Worm (Caenorhabditis elegans) whole organism, young adult: ENCODE results near the gene C06E7.4.

Experiments used
- C17E4.6 ChIP-seq: fragments of 200-800 bp; sonication (Bioruptor generic); IDR thresholded peaks from 2 replicates; pipeline ENCODE4 v1.3.6; 2022; ENCODE audit warnings: missing genetic modification reagents, missing genetic modification characterization, missing compliant biosample characterization
- F37B4.10 ChIP-seq: fragments of 200-800 bp; sonication (Bioruptor generic); IDR thresholded peaks from 2 replicates; pipeline ENCODE4 v1.3.6; 2022; ENCODE audit warnings: missing genetic modification characterization, missing compliant biosample characterization
- lin-54 ChIP-seq: fragments of 200-800 bp; sonication (Bioruptor generic); optimal IDR thresholded peaks from 2 replicates; lab custom pipeline; 2018; ENCODE audit warnings: mild to moderate bottlenecking, missing genetic modification characterization, missing compliant biosample characterization
- nfya-1 ChIP-seq: sonication (generic microtip); optimal IDR thresholded peaks from 2 replicates; lab custom pipeline; 2017; ENCODE audit warnings: antibody characterized with exemption, missing compliant biosample characterization, missing genetic modification characterization, borderline replicate concordance; ENCODE audit not compliant: insufficient read depth
- nhr-120 ChIP-seq: fragments of 200-800 bp; sonication (Bioruptor generic); IDR thresholded peaks from 2 replicates; pipeline ENCODE4 v1.3.6; 2022; ENCODE audit warnings: missing genetic modification characterization, missing compliant biosample characterization
- snpc-4 ChIP-seq, 5 experiments: fragments of 150-350 bp in 1 of 5; sonication (generic microtip) in 4 of 5; optimal IDR thresholded peaks; 2 replicates each; lab custom pipeline; 2014 to 2018; ENCODE audit warnings: missing genetic modification characterization in 5 of 5, missing biosample characterization in 3 of 5, antibody characterized with exemption in 2 of 5, mild to moderate bottlenecking in 2 of 5, missing compliant biosample characterization in 2 of 5, missing genotype in 2 of 5, moderate library complexity in 2 of 5, missing genetic modification reagents in 1 of 5
- tlf-1 ChIP-seq: fragments of 200-800 bp; sonication (Bioruptor generic); optimal IDR thresholded peaks from 2 replicates; lab custom pipeline; 2018; ENCODE audit warnings: mild to moderate bottlenecking, missing genetic modification characterization, missing compliant biosample characterization
- ztf-28 ChIP-seq: fragments of 200-800 bp; sonication (Bioruptor generic); IDR thresholded peaks from 2 replicates; pipeline ENCODE4 v1.3.6; 2022; ENCODE audit warnings: missing genetic modification reagents, missing genetic modification characterization, missing compliant biosample characterization

DNA sequence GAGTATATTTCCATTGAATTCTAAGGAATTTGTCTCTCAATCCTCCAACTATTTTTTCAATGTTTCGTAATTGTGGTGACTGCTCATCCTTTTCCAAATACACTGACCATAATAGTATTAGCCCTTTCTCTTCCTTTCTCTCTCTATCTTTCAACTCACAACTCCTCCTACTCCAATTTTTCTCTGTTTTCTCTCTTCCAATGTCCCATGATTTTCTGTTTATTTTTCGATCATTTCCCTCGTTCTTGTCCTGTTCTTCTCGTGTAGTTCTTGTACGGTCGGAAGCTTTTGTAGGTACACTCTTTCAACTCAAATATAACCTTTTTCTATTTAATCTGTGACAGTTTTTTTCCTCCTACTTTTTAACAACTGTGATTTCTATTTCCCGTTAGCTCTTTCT, 37.8 kb downstream of the C06E7.4 start:
- no peak for TF ChIP-seq nfya-1 (tag; lab: Kevin White, UChicago)
- no peak for TF ChIP-seq snpc-4 (GFP tag; optimal IDR thresholded peaks at IDR 0.05; lab: Kevin White, UChicago)
- no peak for TF ChIP-seq snpc-4 (tag; optimal IDR thresholded peaks at IDR 0.05; lab: Kevin White, UChicago)
- TF ChIP-seq tlf-1 (GFP tag; lab: Kevin White, UChicago), result no peak
- TF ChIP-seq C17E4.6, result no peak
- TF ChIP-seq F37B4.10 (GFP tag; lab: Robert Waterston, UW), result no peak
- no peak for TF ChIP-seq ztf-28 (GFP tag; lab: Robert Waterston, UW)
- no peak for TF ChIP-seq lin-54 (GFP tag; lab: Kevin White, UChicago)
- TF ChIP-seq nhr-120 (GFP tag; lab: Robert Waterston, UW), result no peak
